Fruit fly (Drosophila melanogaster) whole organism, embryonic: ENCODE measurements around the gene CG14507.

Experiments
- BEAF-32 ChIP-seq: fragments of 200-800 bp; sonication (Bioruptor generic); optimal IDR thresholded peaks from 3 replicates; lab custom pipeline; 2017; ENCODE audit warnings: missing biosample characterization, missing genetic modification characterization, mild to moderate bottlenecking, moderate library complexity, missing genetic modification reagents
- CG11085 ChIP-seq: fragments of 200-800 bp; sonication (Bioruptor generic); IDR thresholded peaks from 2 replicates; pipeline ENCODE4 v1.3.6; 2022; ENCODE audit warnings: missing biosample characterization, missing genetic modification characterization
- CG15514 ChIP-seq: fragments of 200-800 bp; sonication (Bioruptor generic); optimal IDR thresholded peaks from 3 replicates; lab custom pipeline; 2017; ENCODE audit warnings: missing biosample characterization, missing genetic modification characterization, mild to moderate bottlenecking, moderate library complexity, missing genetic modification reagents
- CG16813 ChIP-seq: fragments of 200-800 bp; sonication (Bioruptor generic); IDR thresholded peaks from 3 replicates; pipeline ENCODE4 v1.3.6; 2022; ENCODE audit warnings: missing biosample characterization, missing genetic modification characterization; ENCODE audit not compliant: partially characterized antibody
- CG17186 ChIP-seq: fragments of 200-800 bp; sonication (Bioruptor generic); optimal IDR thresholded peaks from 3 replicates; lab custom pipeline; 2017; ENCODE audit warnings: missing biosample characterization, missing genetic modification reagents, missing genetic modification characterization
- CG17328 ChIP-seq: fragments of 200-800 bp; sonication (Bioruptor generic); IDR thresholded peaks from 2 replicates; pipeline ENCODE4 v1.3.6; 2022; ENCODE audit warnings: missing biosample characterization, missing genetic modification characterization
- CG2199 ChIP-seq: fragments of 200-800 bp; sonication (Bioruptor generic); IDR thresholded peaks from 3 replicates; pipeline ENCODE4 v1.3.6; 2022; ENCODE audit warnings: missing biosample characterization, missing genetic modification characterization
- CG2678 ChIP-seq: fragments of 200-800 bp; sonication (Bioruptor generic); optimal IDR thresholded peaks from 3 replicates; lab custom pipeline; 2019; ENCODE audit warnings: missing biosample characterization, mild to moderate bottlenecking, missing genetic modification characterization, moderate library complexity
- CG32772 ChIP-seq: fragments of 200-800 bp; sonication (Bioruptor generic); IDR thresholded peaks from 2 replicates; pipeline ENCODE4 v1.3.6; 2022; ENCODE audit warnings: missing biosample characterization, missing genetic modification characterization
- CG3281 ChIP-seq: fragments of 200-800 bp; sonication (Bioruptor generic); optimal IDR thresholded peaks from 3 replicates; lab custom pipeline; 2017; ENCODE audit warnings: missing biosample characterization, mild to moderate bottlenecking, missing genetic modification characterization
- CG6175 ChIP-seq: fragments of 200-800 bp; sonication (Bioruptor generic); IDR thresholded peaks from 3 replicates; pipeline ENCODE4 v1.3.6; 2022; ENCODE audit warnings: missing biosample characterization, missing genetic modification characterization
- CG7357 ChIP-seq: fragments of 200-800 bp; sonication (Bioruptor generic); IDR thresholded peaks from 3 replicates; pipeline ENCODE4 v1.3.6; 2022; ENCODE audit warnings: missing biosample characterization, missing genetic modification characterization
- CG7987 ChIP-seq: fragments of 200-800 bp; sonication (Bioruptor generic); optimal IDR thresholded peaks from 2 replicates; lab custom pipeline; 2018; ENCODE audit warnings: missing biosample characterization, mild to moderate bottlenecking, missing genetic modification characterization, moderate library complexity
- CG9727 ChIP-seq: fragments of 200-800 bp; sonication (Bioruptor generic); optimal IDR thresholded peaks from 3 replicates; lab custom pipeline; 2017; ENCODE audit warnings: missing biosample characterization, mild to moderate bottlenecking, missing genetic modification characterization
- Dad ChIP-seq: fragments of 200-800 bp; sonication (Bioruptor generic); optimal IDR thresholded peaks from 3 replicates; lab custom pipeline; 2016; ENCODE audit warnings: missing biosample characterization, missing genetic modification characterization
- Elba2 ChIP-seq: fragments of 200-800 bp; sonication (Bioruptor generic); optimal IDR thresholded peaks from 3 replicates; lab custom pipeline; 2016; ENCODE audit warnings: missing biosample characterization, missing genetic modification characterization
- Fer1 ChIP-seq: fragments of 200-800 bp; sonication (Bioruptor generic); optimal IDR thresholded peaks from 2 replicates; lab custom pipeline; 2017; ENCODE audit warnings: missing biosample characterization, mild to moderate bottlenecking, missing genetic modification characterization
- Opbp ChIP-seq: fragments of 200-800 bp; sonication (Bioruptor generic); IDR thresholded peaks from 3 replicates; pipeline ENCODE4 v1.3.6; 2022; ENCODE audit warnings: missing biosample characterization, missing genetic modification characterization; ENCODE audit not compliant: partially characterized antibody
- Scr ChIP-seq: fragments of 200-800 bp; sonication (Bioruptor generic); IDR thresholded peaks from 2 replicates; pipeline ENCODE4 v1.3.6; 2022; ENCODE audit warnings: missing biosample characterization, missing genetic modification characterization; ENCODE audit not compliant: partially characterized antibody
- Ssrp ChIP-seq: fragments of 200-800 bp; sonication (Bioruptor generic); optimal IDR thresholded peaks from 2 replicates; lab custom pipeline; 2018; ENCODE audit warnings: missing biosample characterization, mild to moderate bottlenecking, missing genetic modification characterization, moderate library complexity
- Trl ChIP-seq, 3 experiments: fragments of >200 bp in 2 of 3; fragments of 200-800 bp in 1 of 3; sonication (Bioruptor generic) in 1 of 3; optimal IDR thresholded peaks; 2 replicates in 1 of 3; 3 replicates in 2 of 3; lab custom pipeline; 2016 to 2017; ENCODE audit warnings: missing biosample characterization in 1 of 3, missing genetic modification characterization in 1 of 3
- ac ChIP-seq: fragments of 200-800 bp; sonication (Bioruptor generic); optimal IDR thresholded peaks from 3 replicates; lab custom pipeline; 2017; ENCODE audit warnings: missing biosample characterization, mild to moderate bottlenecking, missing genetic modification characterization
- ase ChIP-seq: fragments of 200-800 bp; sonication (Bioruptor generic); IDR thresholded peaks from 3 replicates; pipeline ENCODE4 v1.3.6; 2022; ENCODE audit warnings: missing biosample characterization, missing genetic modification characterization
- chn ChIP-seq: fragments of 200-800 bp; sonication (Bioruptor generic); optimal IDR thresholded peaks from 2 replicates; lab custom pipeline; 2016; ENCODE audit warnings: missing biosample characterization, missing genetic modification characterization
- corto ChIP-seq: fragments of 200-800 bp; sonication (Bioruptor generic); optimal IDR thresholded peaks from 2 replicates; lab custom pipeline; 2016; ENCODE audit warnings: missing biosample characterization, mild to moderate bottlenecking, missing genetic modification characterization, moderate library complexity
- crol ChIP-seq: fragments of 200-800 bp; sonication (Bioruptor generic); IDR thresholded peaks from 2 replicates; pipeline ENCODE4 v1.3.6; 2022; ENCODE audit warnings: missing biosample characterization, missing genetic modification characterization
- cwo ChIP-seq: fragments of 200-800 bp; sonication (Bioruptor generic); optimal IDR thresholded peaks from 3 replicates; lab custom pipeline; 2017; ENCODE audit warnings: missing biosample characterization, missing genetic modification characterization, mild to moderate bottlenecking, moderate library complexity, missing genetic modification reagents
- exex ChIP-seq: fragments of 200-800 bp; sonication (Bioruptor generic); optimal IDR thresholded peaks from 4 replicates; lab custom pipeline; 2018; ENCODE audit warnings: missing biosample characterization, mild to moderate bottlenecking, missing genetic modification characterization, moderate library complexity
- gce ChIP-seq: fragments of 200-800 bp; sonication (Bioruptor generic); IDR thresholded peaks from 3 replicates; pipeline ENCODE4 v1.3.6; 2022; ENCODE audit warnings: missing biosample characterization, missing genetic modification characterization
- gsb ChIP-seq: fragments of 200-800 bp; sonication (Bioruptor generic); IDR thresholded peaks from 2 replicates; pipeline ENCODE4 v1.3.6; 2022; ENCODE audit warnings: missing biosample characterization, missing genetic modification characterization
- insv ChIP-seq, 2 experiments: fragments of 200-800 bp; sonication (Bioruptor generic); optimal IDR thresholded peaks; 3 replicates each; lab custom pipeline; 2016 to 2018; ENCODE audit warnings: missing biosample characterization in 2 of 2, missing genetic modification characterization in 2 of 2
- inv ChIP-seq: fragments of 200-800 bp; sonication (Bioruptor generic); IDR thresholded peaks from 2 replicates; pipeline ENCODE4 v1.3.6; 2022; ENCODE audit warnings: missing biosample characterization, missing genetic modification characterization; ENCODE audit not compliant: partially characterized antibody
- lab ChIP-seq: fragments of 200-800 bp; sonication (Bioruptor generic); optimal IDR thresholded peaks from 3 replicates; lab custom pipeline; 2017; ENCODE audit warnings: missing biosample characterization, missing genetic modification characterization, mild to moderate bottlenecking, moderate library complexity, missing genetic modification reagents
- lbe ChIP-seq: fragments of 200-800 bp; sonication (Bioruptor generic); optimal IDR thresholded peaks from 2 replicates; lab custom pipeline; 2016; ENCODE audit warnings: missing biosample characterization, mild to moderate bottlenecking, missing genetic modification characterization
- maf-S ChIP-seq: fragments of 200-800 bp; sonication (Bioruptor generic); optimal IDR thresholded peaks from 2 replicates; lab custom pipeline; 2016; ENCODE audit warnings: missing biosample characterization, missing genetic modification characterization
- nerfin-1 ChIP-seq: fragments of 200-800 bp; sonication (Bioruptor generic); optimal IDR thresholded peaks from 3 replicates; lab custom pipeline; 2019; ENCODE audit warnings: missing biosample characterization, mild to moderate bottlenecking, missing genetic modification characterization, moderate library complexity
- onecut ChIP-seq: fragments of 200-800 bp; sonication (Bioruptor generic); IDR thresholded peaks from 2 replicates; pipeline ENCODE4 v1.3.6; 2022; ENCODE audit warnings: missing biosample characterization, missing genetic modification characterization
- pum ChIP-seq: fragments of 200-800 bp; sonication (Bioruptor generic); optimal IDR thresholded peaks from 2 replicates; lab custom pipeline; 2016; ENCODE audit warnings: missing biosample characterization, missing genetic modification characterization
- rib ChIP-seq: fragments of 200-800 bp; sonication (Bioruptor generic); IDR thresholded peaks from 2 replicates; pipeline ENCODE4 v1.3.6; 2022; ENCODE audit warnings: missing biosample characterization, missing genetic modification characterization
- zfh1 ChIP-seq: fragments of 200-800 bp; sonication (Bioruptor generic); IDR thresholded peaks from 3 replicates; pipeline ENCODE4 v1.3.6; 2022; ENCODE audit warnings: missing biosample characterization, missing genetic modification characterization

CG14507 gene

dm6 chr3R:29214982-29215533, 12.5 kb downstream of the CG14507 start (continued):
- TF ChIP-seq CG17328 (0 out of 2 replicates have a peak, but pooled peaks have one; percentile 8), crol (GFP tag; lab: Robert Waterston, UW) (peak; percentile 27; the same call in 1 of the 2 replicates), maf-S (no peak), Trl (optimal IDR thresholded peaks at IDR 0.05; lab: Kevin White, UChicago) (peak; percentile 73 to 77), Trl (GFP tag; optimal IDR thresholded peaks at IDR 0.05; lab: Kevin White, UChicago) (peak; percentile 8), gsb (GFP tag; lab: Robert Waterston, UW) (no peak), cwo (GFP tag; lab: Kevin White, UChicago) (peak; percentile 33), lab (peak; percentile 29), CG3281 (GFP tag; lab: Kevin White, UChicago) (no peak), insv (GFP tag; optimal IDR thresholded peaks at IDR 0.05; lab: Kevin White, UChicago) (peak in 1 of 2 experiments; percentile 96), onecut (GFP tag; lab: Robert Waterston, UW) (no peak), CG6175 (GFP tag; lab: Robert Waterston, UW) (no peak), BEAF-32 (GFP tag; lab: Kevin White, UChicago) (peak; percentile 15), Elba2 (GFP tag; lab: Kevin White, UChicago) (peak; percentile 98), ac (GFP tag; lab: Kevin White, UChicago) (no peak), rib (GFP tag; lab: Robert Waterston, UW) (peak; percentile 9; the same call in 1 of the 2 replicates), CG17186 (GFP tag; lab: Kevin White, UChicago) (no peak), ase (no peak), CG2678 (peak; percentile 39), inv (GFP tag; lab: Robert Waterston, UW) (no peak), CG16813 (GFP tag; lab: Robert Waterston, UW) (no peak), lbe (peak; percentile 57), CG7357 (GFP tag; lab: Robert Waterston, UW) (no peak), Opbp (GFP tag; lab: Robert Waterston, UW) (no peak), gce (GFP tag; lab: Robert Waterston, UW) (no peak), Ssrp (tag; lab: Kevin White, UChicago) (no peak), Dad (GFP tag; lab: Kevin White, UChicago) (no peak), corto (no peak), zfh1 (no peak), chn (no peak), nerfin-1 (tag; lab: Kevin White, UChicago) (peak; percentile 63), CG15514 (peak; percentile 48), Scr (GFP tag; lab: Robert Waterston, UW) (0 out of 2 replicates have a peak, but pooled peaks have one; percentile 23), CG2199 (GFP tag; lab: Robert Waterston, UW) (peak; percentile 13; the same call in 1 of the 3 replicates), CG11085 (GFP tag; lab: Robert Waterston, UW) (no peak), CG7987 (GFP tag; lab: Kevin White, UChicago) (no peak), CG9727 (GFP tag; lab: Kevin White, UChicago) (peak; percentile 7), CG32772 (GFP tag; lab: Robert Waterston, UW) (peak; percentile 64), exex (tag; lab: Kevin White, UChicago) (peak; percentile 60), pum (GFP tag; lab: Kevin White, UChicago) (no peak), Fer1 (no peak)
